5 worm cellular contexts compared by ENCODE assay signal in genomic region chrIII:5367995-5368899, ce11.
TF ChIP-seq lines count a peak whose summit lies in the region.

Gene dhs-9 (minus strand): TSS chrIII:5368045.

TF ChIP-seq in whole organism, L1 larva, 84 proteins besides CTCF, POLR2A, EP300 and RAD21 (continues in another document):
- TF ChIP-seq efl-1 (optimal IDR thresholded peaks at IDR 0.05; lab: Kevin White, UChicago) (no peak), efl-1 (GFP tag; optimal IDR thresholded peaks at IDR 0.05 in 1 of 2; lab: Kevin White, UChicago) (peak in 1 of 2 experiments; percentile 56), nhr-90 (tag; optimal IDR thresholded peaks at IDR 0.05; lab: Kevin White, UChicago; ENCODE audit: poor library complexity) (peak; percentile 21), fos-1 (tag; optimal IDR thresholded peaks at IDR 0.05; lab: Kevin White, UChicago) (no peak), nhr-28 (tag; optimal IDR thresholded peaks at IDR 0.05; lab: Kevin White, UChicago) (no peak), nhr-85 (tag; lab: Kevin White, UChicago) (peak; percentile 82), mdl-1 (tag; optimal IDR thresholded peaks at IDR 0.05; lab: Kevin White, UChicago) (peak in 1 of 2 experiments; percentile 1), lin-35 (GFP tag; optimal IDR thresholded peaks at IDR 0.05; lab: Kevin White, UChicago) (peak in 1 of 2 experiments; percentile 32), mep-1 (tag; optimal IDR thresholded peaks at IDR 0.05; lab: Kevin White, UChicago) (peak; percentile 34), C16A3.4 (tag; optimal IDR thresholded peaks at IDR 0.05; lab: Kevin White, UChicago) (peak; percentile 22), alr-1 (tag; optimal IDR thresholded peaks at IDR 0.05; lab: Kevin White, UChicago; ENCODE audit: borderline replicate concordance) (no peak), fkh-10 (GFP tag; optimal IDR thresholded peaks at IDR 0.05; lab: Kevin White, UChicago) (no peak), pag-3 (tag; optimal IDR thresholded peaks at IDR 0.05; lab: Kevin White, UChicago; ENCODE audit: borderline replicate concordance, insufficient read depth) (no peak), egl-13 (tag; optimal IDR thresholded peaks at IDR 0.05; lab: Kevin White, UChicago) (no peak), blmp-1 (tag; optimal IDR thresholded peaks at IDR 0.05; lab: Kevin White, UChicago) (peak; percentile 46), mab-9 (GFP tag; IDR thresholded peaks at IDR 0.05; lab: Robert Waterston, UW) (no peak), lin-39 (tag; optimal IDR thresholded peaks at IDR 0.05; lab: Kevin White, UChicago) (no peak), F16B12.6 (tag; optimal IDR thresholded peaks at IDR 0.05; lab: Kevin White, UChicago) (no peak)

TF ChIP-seq in whole organism, L2 larva, 48 proteins besides CTCF, POLR2A, EP300 and RAD21:
- TF ChIP-seq unc-55 (GFP tag; optimal IDR thresholded peaks at IDR 0.05; lab: Kevin White, UChicago) (peak; percentile 4), fos-1 (tag; optimal IDR thresholded peaks at IDR 0.05; lab: Kevin White, UChicago) (peak; percentile 8), sma-9 (GFP tag; optimal IDR thresholded peaks at IDR 0.05; lab: Kevin White, UChicago) (no peak), sma-9 (tag; optimal IDR thresholded peaks at IDR 0.05; lab: Kevin White, UChicago) (no peak), gmeb-1 (tag; optimal IDR thresholded peaks at IDR 0.05; lab: Kevin White, UChicago) (peak; percentile 56), crh-2 (tag; optimal IDR thresholded peaks at IDR 0.05; lab: Kevin White, UChicago) (peak; percentile 48), sma-3 (GFP tag; optimal IDR thresholded peaks at IDR 0.05; lab: Kevin White, UChicago) (no peak), nhr-129 (tag; optimal IDR thresholded peaks at IDR 0.05; lab: Kevin White, UChicago) (peak; percentile 61), skn-1 (tag; optimal IDR thresholded peaks at IDR 0.05; lab: Kevin White, UChicago) (peak; percentile 85), F13H6.1 (tag; optimal IDR thresholded peaks at IDR 0.05; lab: Kevin White, UChicago) (peak; percentile 33), lsy-2 (tag; optimal IDR thresholded peaks at IDR 0.05; lab: Kevin White, UChicago) (peak in 1 of 2 experiments; percentile 45), C34F6.9 (tag; optimal IDR thresholded peaks at IDR 0.05; lab: Kevin White, UChicago) (peak; percentile 21), ceh-82 (tag; optimal IDR thresholded peaks at IDR 0.05; lab: Kevin White, UChicago) (no peak), nhr-25 (tag; optimal IDR thresholded peaks at IDR 0.05; lab: Kevin White, UChicago) (peak; percentile 59), nhr-77 (tag; optimal IDR thresholded peaks at IDR 0.05; lab: Kevin White, UChicago) (no peak)
TF ChIP-seq in whole organism, L2 larva: peak in this region for 10.

TF ChIP-seq in whole organism, L3 larva, 47 proteins besides CTCF, POLR2A, EP300 and RAD21:
- TF ChIP-seq egl-5 (tag; optimal IDR thresholded peaks at IDR 0.05; lab: Kevin White, UChicago) (peak; percentile 46), lsy-12 (tag; optimal IDR thresholded peaks at IDR 0.05; lab: Kevin White, UChicago) (no peak), elt-3 (tag; optimal IDR thresholded peaks at IDR 0.05; lab: Kevin White, UChicago) (no peak), elt-2 (tag; optimal IDR thresholded peaks at IDR 0.05; lab: Kevin White, UChicago) (peak; percentile 62), fkh-10 (GFP tag; optimal IDR thresholded peaks at IDR 0.05; lab: Kevin White, UChicago) (no peak), hmg-11 (tag; optimal IDR thresholded peaks at IDR 0.05; lab: Kevin White, UChicago) (peak; percentile 1), pqm-1 (tag; optimal IDR thresholded peaks at IDR 0.05; lab: Kevin White, UChicago) (peak; percentile 54), snpc-4 (tag; optimal IDR thresholded peaks at IDR 0.05; lab: Kevin White, UChicago) (peak; percentile 16), tbx-2 (tag; optimal IDR thresholded peaks at IDR 0.05; lab: Kevin White, UChicago) (peak; percentile 35), nhr-43 (tag; optimal IDR thresholded peaks at IDR 0.05; lab: Kevin White, UChicago; ENCODE audit: poor library complexity, severe bottlenecking) (peak; percentile 69), pha-4 (tag; optimal IDR thresholded peaks at IDR 0.05; lab: Kevin White, UChicago) (peak; percentile 85), fos-1 (tag; optimal IDR thresholded peaks at IDR 0.05; lab: Kevin White, UChicago) (no peak), skn-1 (tag; optimal IDR thresholded peaks at IDR 0.05; lab: Kevin White, UChicago) (peak; percentile 86), nhr-23 (tag; optimal IDR thresholded peaks at IDR 0.05; lab: Kevin White, UChicago) (no peak), daf-12 (tag; optimal IDR thresholded peaks at IDR 0.05; lab: Kevin White, UChicago) (no peak), nhr-28 (tag; optimal IDR thresholded peaks at IDR 0.05; lab: Kevin White, UChicago) (no peak), nfya-1 (tag; optimal IDR thresholded peaks at IDR 0.05; lab: Kevin White, UChicago; ENCODE audit: insufficient read depth) (peak; percentile 10), lin-39 (tag; optimal IDR thresholded peaks at IDR 0.05; lab: Kevin White, UChicago) (no peak)

TF ChIP-seq in whole organism, L4 larva, 104 proteins besides CTCF, POLR2A, EP300 and RAD21:
- peak; percentile 39 for TF ChIP-seq mep-1 (tag; optimal IDR thresholded peaks at IDR 0.05; lab: Kevin White, UChicago)
- peak; percentile 59 for TF ChIP-seq hlh-11 (tag; optimal IDR thresholded peaks at IDR 0.05; lab: Kevin White, UChicago)
- TF ChIP-seq daf-16 (GFP tag; optimal IDR thresholded peaks at IDR 0.05; lab: Kevin White, UChicago) = peak in 1 of 2 experiments; percentile 84
- peak; percentile 99 for TF ChIP-seq daf-16 (tag; optimal IDR thresholded peaks at IDR 0.05; lab: Kevin White, UChicago)
- TF ChIP-seq lsy-2 (tag; optimal IDR thresholded peaks at IDR 0.05; lab: Kevin White, UChicago) = peak in 1 of 2 experiments; percentile 45
- TF ChIP-seq T26A8.4 (GFP tag; IDR thresholded peaks at IDR 0.05; lab: Robert Waterston, UW) = 0 out of 2 replicates have a peak, but pooled peaks have one; percentile 44
- TF ChIP-seq dve-1 (tag; optimal IDR thresholded peaks at IDR 0.05; lab: Kevin White, UChicago; ENCODE audit: insufficient read depth) = peak; percentile 50
- peak; percentile 39 for TF ChIP-seq ama-1 (optimal IDR thresholded peaks at IDR 0.05; lab: Kevin White, UChicago)
- TF ChIP-seq nhr-28 (tag; optimal IDR thresholded peaks at IDR 0.05; lab: Kevin White, UChicago) = peak; percentile 99
- TF ChIP-seq nhr-77 (tag; optimal IDR thresholded peaks at IDR 0.05; lab: Kevin White, UChicago) = peak; percentile 79
- no peak for TF ChIP-seq aha-1 (tag; lab: Kevin White, UChicago)
- peak; percentile 64 for TF ChIP-seq nhr-11 (tag; optimal IDR thresholded peaks at IDR 0.05; lab: Kevin White, UChicago)
- TF ChIP-seq egl-27 (tag; optimal IDR thresholded peaks at IDR 0.05; lab: Kevin White, UChicago) = no peak
- no peak for TF ChIP-seq nhr-76 (tag; optimal IDR thresholded peaks at IDR 0.05; lab: Kevin White, UChicago)
- TF ChIP-seq hif-1 (tag; optimal IDR thresholded peaks at IDR 0.05; lab: Kevin White, UChicago) = peak in 1 of 2 experiments; percentile 20
- TF ChIP-seq unc-62 (GFP tag; optimal IDR thresholded peaks at IDR 0.05 in 1 of 2; lab: Kevin White, UChicago) = no peak
- no peak for TF ChIP-seq unc-62 (tag; optimal IDR thresholded peaks at IDR 0.05; lab: Kevin White, UChicago)
- TF ChIP-seq nhr-6 (tag; optimal IDR thresholded peaks at IDR 0.05; lab: Kevin White, UChicago) = peak; percentile 51
- TF ChIP-seq nhr-237 (tag; optimal IDR thresholded peaks at IDR 0.05; lab: Kevin White, UChicago) = no peak

TF ChIP-seq in whole organism, young adult, 124 proteins besides CTCF, POLR2A, EP300 and RAD21 (continues in another document):
- TF ChIP-seq Y53G8AR.9 (GFP tag; conservative IDR thresholded peaks at IDR 0.05; lab: Robert Waterston, UW) (peak; percentile 62), ceh-91 (GFP tag; IDR thresholded peaks at IDR 0.05; lab: Robert Waterston, UW) (no peak), aptf-3 (GFP tag; IDR thresholded peaks at IDR 0.05; lab: Robert Waterston, UW) (no peak), dox-1 (GFP tag; IDR thresholded peaks at IDR 0.05; lab: Robert Waterston, UW) (no peak), B0019.2 (GFP tag; conservative IDR thresholded peaks at IDR 0.05; lab: Robert Waterston, UW) (no peak), bed-1 (GFP tag; IDR thresholded peaks at IDR 0.05; lab: Robert Waterston, UW) (no peak), attf-5 (GFP tag; optimal IDR thresholded peaks at IDR 0.05; lab: Kevin White, UChicago) (peak; percentile 18), zim-3 (tag; optimal IDR thresholded peaks at IDR 0.05; lab: Kevin White, UChicago) (no peak), lin-26 (GFP tag; IDR thresholded peaks at IDR 0.05; lab: Robert Waterston, UW) (no peak), ceh-40 (GFP tag; IDR thresholded peaks at IDR 0.05; lab: Robert Waterston, UW) (no peak), hmg-20 (GFP tag; IDR thresholded peaks at IDR 0.05; lab: Robert Waterston, UW) (no peak), die-1 (tag; optimal IDR thresholded peaks at IDR 0.05; lab: Kevin White, UChicago) (no peak), ztf-22 (GFP tag; optimal IDR thresholded peaks at IDR 0.05; lab: Kevin White, UChicago) (no peak), Y56A3A.18 (GFP tag; IDR thresholded peaks at IDR 0.05; lab: Robert Waterston, UW) (no peak), attf-3 (GFP tag; conservative IDR thresholded peaks at IDR 0.05; lab: Robert Waterston, UW) (no peak), nfya-1 (tag; optimal IDR thresholded peaks at IDR 0.05; lab: Kevin White, UChicago; ENCODE audit: borderline replicate concordance, insufficient read depth) (no peak), nhr-80 (tag; optimal IDR thresholded peaks at IDR 0.05; lab: Kevin White, UChicago) (peak; percentile 51), ama-1 (optimal IDR thresholded peaks at IDR 0.05; lab: Kevin White, UChicago) (no peak), ama-1 (GFP tag; optimal IDR thresholded peaks at IDR 0.05; lab: Kevin White, UChicago) (no peak), repo-1 (tag; optimal IDR thresholded peaks at IDR 0.05; lab: Kevin White, UChicago) (peak; percentile 68), madf-3 (GFP tag; IDR thresholded peaks at IDR 0.05; lab: Robert Waterston, UW) (no peak), ceh-79 (tag; optimal IDR thresholded peaks at IDR 0.05; lab: Kevin White, UChicago) (no peak), lin-40 (tag; optimal IDR thresholded peaks at IDR 0.05; lab: Kevin White, UChicago) (peak; percentile 34), nhr-120 (GFP tag; IDR thresholded peaks at IDR 0.05; lab: Robert Waterston, UW) (no peak), unc-62 (GFP tag; optimal IDR thresholded peaks at IDR 0.05; lab: Kevin White, UChicago) (no peak), hlh-12 (tag; optimal IDR thresholded peaks at IDR 0.05; lab: Kevin White, UChicago) (no peak), pha-4 (tag; optimal IDR thresholded peaks at IDR 0.05; lab: Kevin White, UChicago) (peak; percentile 32), cebp-1 (GFP tag; IDR thresholded peaks at IDR 0.05; lab: Robert Waterston, UW) (no peak), cebp-1 (tag; optimal IDR thresholded peaks at IDR 0.05; lab: Kevin White, UChicago) (peak; percentile 12), him-1 (tag; optimal IDR thresholded peaks at IDR 0.05; lab: Kevin White, UChicago) (peak; percentile 20), F49E8.2 (tag; optimal IDR thresholded peaks at IDR 0.05; lab: Kevin White, UChicago; ENCODE audit: insufficient read depth) (no peak), mcd-1 (GFP tag; IDR thresholded peaks at IDR 0.05; lab: Robert Waterston, UW) (no peak)
